Fruit fly (Drosophila melanogaster) whole organism, pupa: ENCODE data around the gene sud1.

Experiments used
- CG10348 ChIP-seq: fragments of 200-800 bp; sonication (Bioruptor generic); IDR thresholded peaks from 2 replicates; pipeline ENCODE4 v1.3.6; 2022; ENCODE audit warnings: missing biosample characterization, missing genetic modification characterization
- CG12605 ChIP-seq: fragments of 200-800 bp; sonication (Bioruptor generic); IDR thresholded peaks from 2 replicates; pipeline ENCODE4 v1.3.6; 2022; ENCODE audit warnings: missing biosample characterization, missing genetic modification characterization
- CG13204 ChIP-seq: fragments of 200-800 bp; sonication (Bioruptor generic); optimal IDR thresholded peaks from 2 replicates; lab custom pipeline; 2018; ENCODE audit warnings: missing biosample characterization, mild to moderate bottlenecking, missing genetic modification characterization, moderate library complexity
- CG14655 ChIP-seq: fragments of 200-800 bp; sonication (Bioruptor generic); optimal IDR thresholded peaks from 3 replicates; lab custom pipeline; 2017; ENCODE audit warnings: mild to moderate bottlenecking, missing biosample characterization, missing genetic modification reagents, missing genetic modification characterization
- CG15710 ChIP-seq: fragments of 200-800 bp; sonication (Bioruptor generic); optimal IDR thresholded peaks from 2 replicates; lab custom pipeline; 2018; ENCODE audit warnings: missing biosample characterization, mild to moderate bottlenecking, missing genetic modification characterization, moderate library complexity
- CG17806 ChIP-seq: fragments of 200-800 bp; sonication (Bioruptor generic); optimal IDR thresholded peaks from 2 replicates; lab custom pipeline; 2018; ENCODE audit warnings: missing biosample characterization, mild to moderate bottlenecking, missing genetic modification characterization, moderate library complexity
- CG32121 ChIP-seq: fragments of 200-800 bp; sonication (Bioruptor generic); IDR thresholded peaks from 2 replicates; pipeline ENCODE4 v1.3.6; 2022; ENCODE audit warnings: missing biosample characterization, missing genetic modification characterization
- CG34367 ChIP-seq: fragments of 200-800 bp; sonication (Bioruptor generic); optimal IDR thresholded peaks from 2 replicates; lab custom pipeline; 2018; ENCODE audit warnings: missing biosample characterization, mild to moderate bottlenecking, missing genetic modification characterization
- CG4496 ChIP-seq: fragments of 200-800 bp; sonication (Bioruptor generic); IDR thresholded peaks from 3 replicates; pipeline ENCODE4 v1.3.6; 2022; ENCODE audit warnings: missing biosample characterization, missing genetic modification characterization
- CG8159 ChIP-seq: fragments of 200-800 bp; sonication (Bioruptor generic); optimal IDR thresholded peaks from 3 replicates; lab custom pipeline; 2018; ENCODE audit warnings: missing biosample characterization, mild to moderate bottlenecking, missing genetic modification characterization, moderate library complexity
- CG8301 ChIP-seq: fragments of 200-800 bp; sonication (Bioruptor generic); optimal IDR thresholded peaks from 2 replicates; lab custom pipeline; 2018; ENCODE audit warnings: missing biosample characterization, mild to moderate bottlenecking, missing genetic modification characterization
- CG9948 ChIP-seq: fragments of 200-800 bp; sonication (Bioruptor generic); optimal IDR thresholded peaks from 2 replicates; lab custom pipeline; 2018; ENCODE audit warnings: missing biosample characterization, mild to moderate bottlenecking, missing genetic modification characterization, moderate library complexity
- D1 ChIP-seq: fragments of 200-800 bp; sonication (Bioruptor generic); optimal IDR thresholded peaks from 2 replicates; lab custom pipeline; 2018; ENCODE audit warnings: missing biosample characterization, mild to moderate bottlenecking, missing genetic modification characterization, moderate library complexity
- EcR ChIP-seq: fragments of 200-800 bp; sonication (Bioruptor generic); optimal IDR thresholded peaks from 3 replicates; lab custom pipeline; 2019; ENCODE audit warnings: missing biosample characterization, missing genetic modification characterization, mild to moderate bottlenecking, moderate library complexity, missing genetic modification reagents
- Ets98B ChIP-seq: fragments of 200-800 bp; sonication (Bioruptor generic); IDR thresholded peaks from 2 replicates; pipeline ENCODE4 v1.3.6; 2022; ENCODE audit warnings: missing biosample characterization, missing genetic modification characterization
- Pif1A ChIP-seq: fragments of 200-800 bp; sonication (Bioruptor generic); optimal IDR thresholded peaks from 3 replicates; lab custom pipeline; 2016; ENCODE audit warnings: missing biosample characterization, missing genetic modification characterization
- Pif1B ChIP-seq: fragments of 200-800 bp; sonication (Bioruptor generic); optimal IDR thresholded peaks from 3 replicates; lab custom pipeline; 2016; ENCODE audit warnings: missing biosample characterization, missing genetic modification characterization
- Snoo ChIP-seq: fragments of 200-800 bp; sonication (Bioruptor generic); optimal IDR thresholded peaks from 3 replicates; lab custom pipeline; 2017; ENCODE audit warnings: missing biosample characterization, mild to moderate bottlenecking, missing genetic modification characterization, inconsistent platforms
- fd96Ca ChIP-seq: fragments of 200-800 bp; sonication (Bioruptor generic); IDR thresholded peaks from 3 replicates; pipeline ENCODE4 v1.3.6; 2022; ENCODE audit warnings: missing biosample characterization, missing genetic modification characterization
- gl ChIP-seq: fragments of 200-800 bp; sonication (Bioruptor generic); optimal IDR thresholded peaks from 2 replicates; lab custom pipeline; 2018; ENCODE audit warnings: missing biosample characterization, mild to moderate bottlenecking, missing genetic modification characterization
- rn ChIP-seq: fragments of 200-800 bp; sonication (Bioruptor generic); IDR thresholded peaks from 2 replicates; pipeline ENCODE4 v1.3.6; 2022; ENCODE audit warnings: missing biosample characterization, missing genetic modification characterization

The sud1 gene

dm6 chr3R:24890217-24890616 is 27.4 kb downstream of the sud1 start:
- TF ChIP-seq Snoo (no peak), CG17806 (tag; lab: Kevin White, UChicago) (no peak), CG15710 (tag; lab: Kevin White, UChicago) (no peak), CG9948 (tag; lab: Kevin White, UChicago) (no peak), gl (no peak), CG10348 (GFP tag; lab: Robert Waterston, UW) (no peak), CG14655 (no peak), CG34367 (tag; lab: Kevin White, UChicago) (no peak), CG32121 (GFP tag; lab: Robert Waterston, UW) (no peak), D1 (no peak), rn (GFP tag; lab: Robert Waterston, UW) (no peak), Pif1B (no peak), CG8159 (tag; lab: Kevin White, UChicago) (no peak), fd96Ca (GFP tag; lab: Robert Waterston, UW) (no peak), CG13204 (GFP tag; lab: Kevin White, UChicago) (no peak), CG12605 (GFP tag; lab: Robert Waterston, UW) (no peak), Ets98B (GFP tag; lab: Robert Waterston, UW) (no peak), EcR (GFP tag; lab: Kevin White, UChicago) (no peak), Pif1A (GFP tag; lab: Kevin White, UChicago) (no peak)

DNA sequence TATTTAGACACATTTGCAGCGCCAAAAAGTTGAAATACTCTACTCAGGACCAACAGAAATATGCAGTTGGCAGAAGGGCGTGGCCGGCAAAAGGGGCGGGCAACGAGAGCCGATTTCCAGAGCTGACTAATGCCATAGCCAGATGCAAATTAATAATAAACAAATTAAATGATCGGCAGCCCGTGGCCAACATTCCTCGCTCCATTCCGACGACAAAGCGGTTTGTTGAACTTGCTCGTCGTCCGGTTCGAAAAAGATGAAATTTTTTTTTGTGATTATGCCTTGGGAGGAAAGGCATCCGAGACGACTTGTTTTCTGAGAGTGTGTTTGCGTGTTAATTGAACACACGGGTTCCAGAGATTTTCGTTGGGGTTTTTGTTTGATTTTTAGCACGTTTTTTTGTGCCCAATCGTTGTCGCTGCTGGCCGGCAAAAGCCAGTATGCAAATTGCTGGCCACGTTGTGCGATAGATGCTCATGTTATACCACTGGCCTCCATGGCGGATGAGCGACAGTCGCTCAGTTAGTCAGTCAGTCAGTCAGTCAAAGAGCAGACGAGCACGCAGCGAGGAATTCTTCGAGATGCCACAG is 28.3 kb downstream of the sud1 start:
- TF ChIP-seq CG15710 (tag; lab: Kevin White, UChicago) = no peak
- no peak for TF ChIP-seq Snoo
- TF ChIP-seq rn (GFP tag; lab: Robert Waterston, UW) = no peak
- TF ChIP-seq EcR (GFP tag; lab: Kevin White, UChicago) = peak; percentile 89
- no peak for TF ChIP-seq CG10348 (GFP tag; lab: Robert Waterston, UW)
- no peak for TF ChIP-seq CG9948 (tag; lab: Kevin White, UChicago)
- no peak for TF ChIP-seq CG12605 (GFP tag; lab: Robert Waterston, UW)
- no peak for TF ChIP-seq CG17806 (tag; lab: Kevin White, UChicago)
- TF ChIP-seq fd96Ca (GFP tag; lab: Robert Waterston, UW) = 0 out of 3 replicates have a peak, but pooled peaks have one; percentile 26
- no peak for TF ChIP-seq CG13204 (GFP tag; lab: Kevin White, UChicago)
- no peak for TF ChIP-seq CG14655
- no peak for TF ChIP-seq CG8301 (tag; lab: Kevin White, UChicago)
- TF ChIP-seq CG8159 (tag; lab: Kevin White, UChicago) = no peak
- no peak for TF ChIP-seq CG34367 (tag; lab: Kevin White, UChicago)
- TF ChIP-seq CG32121 (GFP tag; lab: Robert Waterston, UW) = no peak

DNA sequence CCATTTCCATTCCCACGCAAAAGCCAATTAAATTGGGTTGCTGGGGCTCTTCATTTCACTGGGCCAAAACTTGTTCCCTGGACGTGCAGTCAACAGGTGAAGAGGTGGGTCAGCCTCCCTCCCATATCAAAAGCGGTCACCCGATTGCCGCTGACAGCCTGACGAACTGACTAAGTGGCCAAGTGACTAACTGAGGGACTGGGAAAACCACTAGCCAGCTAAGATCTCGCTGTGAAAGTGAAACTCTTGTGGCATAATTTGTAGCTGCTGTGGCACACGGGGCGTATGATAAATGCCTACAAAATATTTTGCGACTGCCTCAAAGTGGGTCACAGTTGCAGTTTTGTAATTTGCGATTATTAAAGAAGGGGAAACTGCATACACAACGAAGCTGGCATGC is 29.2 kb downstream of the sud1 start:
- TF ChIP-seq Ets98B (GFP tag; lab: Robert Waterston, UW) (no peak), Pif1B (no peak), CG14655 (no peak), CG15710 (tag; lab: Kevin White, UChicago) (no peak), fd96Ca (GFP tag; lab: Robert Waterston, UW) (no peak), CG13204 (GFP tag; lab: Kevin White, UChicago) (no peak), D1 (no peak), Snoo (no peak), CG10348 (GFP tag; lab: Robert Waterston, UW) (no peak), EcR (GFP tag; lab: Kevin White, UChicago) (no peak), CG4496 (GFP tag; lab: Robert Waterston, UW) (no peak), gl (no peak), CG8301 (tag; lab: Kevin White, UChicago) (no peak), CG17806 (tag; lab: Kevin White, UChicago) (no peak), CG12605 (GFP tag; lab: Robert Waterston, UW) (no peak), rn (GFP tag; lab: Robert Waterston, UW) (no peak), CG8159 (tag; lab: Kevin White, UChicago) (no peak), CG34367 (tag; lab: Kevin White, UChicago) (no peak), Pif1A (GFP tag; lab: Kevin White, UChicago) (no peak)

dm6 chr3R:24886470-24886869 is 31.2 kb downstream of the sud1 start:
- TF ChIP-seq CG4496 (GFP tag; lab: Robert Waterston, UW) = peak; percentile 49; the same call in 1 of the 3 replicates
- TF ChIP-seq CG32121 (GFP tag; lab: Robert Waterston, UW) = no peak
- TF ChIP-seq CG9948 (tag; lab: Kevin White, UChicago) = no peak
- TF ChIP-seq gl = no peak
- TF ChIP-seq Snoo = no peak
- 0 out of 2 replicates have a peak, but pooled peaks have one; percentile 28 for TF ChIP-seq Ets98B (GFP tag; lab: Robert Waterston, UW)
- TF ChIP-seq CG12605 (GFP tag; lab: Robert Waterston, UW) = 0 out of 2 replicates have a peak, but pooled peaks have one; percentile 7
- peak; percentile 54 for TF ChIP-seq CG8301 (tag; lab: Kevin White, UChicago)
- TF ChIP-seq Pif1A (GFP tag; lab: Kevin White, UChicago) = peak; percentile 51
- TF ChIP-seq CG14655 = no peak
- TF ChIP-seq CG17806 (tag; lab: Kevin White, UChicago) = no peak
- no peak for TF ChIP-seq CG15710 (tag; lab: Kevin White, UChicago)
- no peak for TF ChIP-seq Pif1B

DNA sequence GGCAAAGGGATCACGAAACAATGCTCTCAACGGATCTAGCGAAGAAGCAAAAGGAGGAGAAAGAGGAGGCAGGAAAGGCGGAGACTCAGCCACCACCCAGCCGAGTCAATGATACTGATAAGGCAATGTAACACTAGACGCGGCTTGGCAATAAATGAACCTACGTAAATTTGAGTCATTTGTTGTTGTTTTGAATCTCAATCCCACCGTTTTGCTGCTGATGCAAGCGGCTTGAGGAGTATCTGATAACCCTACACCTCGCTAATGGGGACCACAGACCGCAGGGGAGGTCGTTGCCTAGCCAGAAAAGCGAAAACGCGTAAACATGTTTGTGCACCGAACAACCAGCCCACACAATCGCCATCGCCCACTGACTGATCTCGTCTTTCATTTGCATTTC is 39.0 kb downstream of the sud1 start:
- TF ChIP-seq EcR (GFP tag; lab: Kevin White, UChicago) (peak; percentile 84), gl (no peak)
